Worm (Caenorhabditis elegans) whole organism, L2 larva: ENCODE measurements around the gene F53F8.5.

ENCODE experiments used
- alr-1 ChIP-seq: fragments of 150-350 bp; optimal IDR thresholded peaks from 2 replicates; lab custom pipeline; 2014; ENCODE audit warnings: missing biosample characterization, missing genetic modification characterization
- blmp-1 ChIP-seq: sonication (generic microtip); optimal IDR thresholded peaks from 2 replicates; lab custom pipeline; 2017; ENCODE audit warnings: missing genetic modification characterization, mild to moderate bottlenecking, missing compliant biosample characterization, antibody characterized with exemption, moderate library complexity; ENCODE audit not compliant: insufficient read depth
- dmd-4 ChIP-seq: sonication (generic microtip); optimal IDR thresholded peaks from 2 replicates; lab custom pipeline; 2017; ENCODE audit warnings: missing biosample characterization, missing genetic modification characterization
- lsy-2 ChIP-seq, 2 experiments: fragments of 150-350 bp in 1 of 2; sonication (generic microtip) in 1 of 2; optimal IDR thresholded peaks; 2 replicates each; lab custom pipeline; 2014 to 2017; ENCODE audit warnings: missing biosample characterization in 2 of 2, missing genetic modification characterization in 2 of 2
- nhr-12 ChIP-seq: fragments of 150-350 bp; optimal IDR thresholded peaks from 2 replicates; lab custom pipeline; 2014; ENCODE audit warnings: missing biosample characterization, missing genetic modification characterization
- nhr-237 ChIP-seq: fragments of 150-350 bp; optimal IDR thresholded peaks from 2 replicates; lab custom pipeline; 2014; ENCODE audit warnings: missing biosample characterization, missing genetic modification characterization
- skn-1 ChIP-seq: sonication (generic microtip); optimal IDR thresholded peaks from 2 replicates; lab custom pipeline; 2017; ENCODE audit warnings: missing biosample characterization, missing genetic modification characterization

DNA sequence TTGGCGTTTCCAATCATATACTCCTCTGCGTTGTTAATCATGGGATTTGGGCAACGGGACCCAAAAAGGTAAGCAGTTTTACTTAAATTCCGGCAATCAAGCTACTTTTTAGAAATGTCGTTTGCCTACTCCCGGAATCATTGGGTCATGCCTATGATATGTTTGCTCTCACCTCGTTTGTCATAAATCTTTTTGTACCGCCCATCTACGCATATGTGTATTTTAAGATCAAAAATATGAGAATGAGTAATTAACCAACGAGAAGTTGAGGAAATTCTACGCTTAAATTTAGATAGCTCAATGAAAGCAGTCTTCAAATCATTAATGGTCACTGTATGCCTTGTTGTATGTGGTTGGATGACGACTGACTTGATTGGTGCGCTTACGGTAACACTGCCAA is 21.5 kb downstream of the F53F8.5 start:
- TF ChIP-seq nhr-237 (tag; lab: Kevin White, UChicago) (no peak), blmp-1 (tag; lab: Kevin White, UChicago) (no peak), skn-1 (no peak), lsy-2 (tag; optimal IDR thresholded peaks at IDR 0.05; lab: Kevin White, UChicago) (no peak), nhr-12 (no peak), dmd-4 (no peak), alr-1 (tag; lab: Kevin White, UChicago) (no peak)
